Worm (Caenorhabditis elegans) whole organism, young adult: ENCODE data around the gene tif-1A.

Source experiments
- dpl-1 ChIP-seq: fragments of 150-350 bp; optimal IDR thresholded peaks from 2 replicates; lab custom pipeline; 2014; ENCODE audit warnings: missing biosample characterization, missing genetic modification reagents, missing genetic modification characterization
- hrde-1 ChIP-seq: sonication (generic microtip); optimal IDR thresholded peaks from 2 replicates; lab custom pipeline; 2016; ENCODE audit warnings: missing genetic modification characterization, mild to moderate bottlenecking, missing compliant biosample characterization, moderate library complexity, missing genotype, missing genetic modification reagents, borderline replicate concordance
- nfya-1 ChIP-seq: sonication (generic microtip); optimal IDR thresholded peaks from 2 replicates; lab custom pipeline; 2017; ENCODE audit warnings: antibody characterized with exemption, missing compliant biosample characterization, missing genetic modification characterization, borderline replicate concordance; ENCODE audit not compliant: insufficient read depth
- nhr-90 ChIP-seq: sonication (generic microtip); optimal IDR thresholded peaks from 2 replicates; lab custom pipeline; 2016; ENCODE audit warnings: missing genotype, mild to moderate bottlenecking, missing genetic modification characterization, missing compliant biosample characterization

DNA sequence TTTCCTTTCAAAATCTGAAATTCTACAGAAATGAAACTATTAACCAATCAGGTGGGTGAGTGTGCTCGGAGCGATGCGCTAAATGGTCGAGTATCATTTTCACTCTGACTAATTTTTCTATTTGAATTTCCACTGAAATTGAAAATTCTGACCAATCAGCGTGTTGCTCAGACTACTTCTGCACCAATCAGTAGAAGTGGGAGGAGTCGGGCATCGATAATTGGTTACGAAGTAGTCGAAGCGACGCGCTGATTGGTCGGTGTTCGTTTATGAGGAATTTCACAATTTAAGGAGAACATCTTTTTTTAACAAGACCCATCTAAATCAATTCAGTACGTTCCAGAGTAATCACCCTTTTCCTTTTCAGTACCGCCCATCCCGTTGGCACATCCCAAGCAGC is 5.3 kb upstream of the tif-1A start:
- TF ChIP-seq nfya-1 (tag; lab: Kevin White, UChicago), result no peak
- no peak for TF ChIP-seq hrde-1 (tag; lab: Kevin White, UChicago)
- no peak for TF ChIP-seq dpl-1
- no peak for TF ChIP-seq nhr-90
